Fruit fly (Drosophila melanogaster): ENCODE measurements around the gene CG32533.

CG32533 gene

DNA sequence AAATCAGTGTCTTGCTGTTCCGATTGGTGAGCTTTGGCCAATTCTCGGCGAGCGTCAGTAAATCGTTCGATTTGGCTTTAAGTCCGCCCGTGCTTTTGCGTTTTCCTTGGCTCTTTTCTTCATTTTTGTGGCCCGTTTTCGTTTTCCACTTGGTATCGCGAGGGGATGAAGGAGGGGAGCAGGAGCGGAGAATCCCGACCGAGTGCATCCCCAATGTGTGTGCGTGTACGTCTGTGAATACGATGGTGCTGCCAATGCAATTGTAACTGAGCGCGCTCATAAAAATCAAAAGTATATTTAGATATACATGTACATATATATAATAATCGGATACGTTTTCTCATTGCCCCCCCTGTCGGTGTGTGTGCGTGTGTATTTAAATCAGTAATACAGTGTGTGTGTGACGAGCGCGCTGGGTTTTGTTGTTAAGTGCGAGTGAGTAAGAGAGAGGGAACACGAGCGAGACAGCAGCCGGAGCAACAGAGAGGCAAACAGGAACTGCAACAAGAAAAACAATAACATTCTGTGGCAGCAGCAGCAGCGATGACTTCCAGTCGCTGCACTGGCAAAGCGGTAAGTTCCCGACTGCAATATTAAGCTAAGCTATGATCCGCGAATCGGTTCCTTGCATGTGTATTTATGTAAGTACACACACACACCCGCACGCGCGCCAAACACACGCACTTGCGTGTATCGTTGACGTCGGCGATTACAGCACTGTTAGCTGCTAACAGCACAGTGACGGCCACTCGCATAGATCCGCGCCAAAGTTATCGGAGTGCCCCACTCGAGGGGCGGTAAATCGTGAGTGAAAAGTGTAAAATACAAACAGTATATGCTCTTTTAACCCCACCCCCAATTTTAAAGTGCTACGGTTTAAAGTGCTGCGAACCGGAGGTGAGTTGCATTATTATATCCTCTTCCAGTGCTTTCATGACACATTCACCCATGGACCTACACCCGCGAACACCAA lies 16.7 kb upstream of the CG32533 start (continued):
- TF ChIP-seq CG6175 (GFP tag; IDR thresholded peaks at IDR 0.05) (no peak), CG4424 (GFP tag; optimal IDR thresholded peaks at IDR 0.05) (peak; percentile 18), CG12071 (GFP tag; optimal IDR thresholded peaks at IDR 0.05) (peak; percentile 78), CG14965 (GFP tag; optimal IDR thresholded peaks at IDR 0.05; ENCODE audit: borderline replicate concordance) (no peak), CG2889 (GFP tag; IDR thresholded peaks at IDR 0.05) (0 out of 3 replicates have a peak, but pooled peaks have one; percentile 23), Sox100B (GFP tag; optimal IDR thresholded peaks at IDR 0.05) (no peak), wdn (GFP tag; IDR thresholded peaks at IDR 0.05) (0 out of 2 replicates have a peak, but pooled peaks have one; percentile 47), CG8924 (tag; optimal IDR thresholded peaks at IDR 0.05) (peak; percentile 34), Doc2 (GFP tag; IDR thresholded peaks at IDR 0.05) (no peak), CG30431 (GFP tag; optimal IDR thresholded peaks at IDR 0.05) (peak; percentile 40), HmgD (GFP tag; optimal IDR thresholded peaks at IDR 0.05) (peak; percentile 15), Antp (GFP tag; optimal IDR thresholded peaks at IDR 0.05) (peak; percentile 73), ap (GFP tag; IDR thresholded peaks at IDR 0.05) (peak; percentile 56), CG11696 (GFP tag; IDR thresholded peaks at IDR 0.05) (peak; percentile 94), ara (GFP tag; IDR thresholded peaks at IDR 0.05) (no peak), CG7839 (tag; optimal IDR thresholded peaks at IDR 0.05) (peak; percentile 63), Adf1 (GFP tag; IDR thresholded peaks at IDR 0.05) (peak; percentile 29; the same call in 1 of the 2 replicates), ewg (GFP tag; optimal IDR thresholded peaks at IDR 0.05) (peak; percentile 64), prd (optimal IDR thresholded peaks at IDR 0.05) (no peak), prd (GFP tag; IDR thresholded peaks at IDR 0.05) (peak; percentile 60), onecut (GFP tag; IDR thresholded peaks at IDR 0.05) (0 out of 2 replicates have a peak, but pooled peaks have one; percentile 30), esg (GFP tag; conservative IDR thresholded peaks at IDR 0.05) (peak; percentile 63), chn (GFP tag; optimal IDR thresholded peaks at IDR 0.05) (peak; percentile 62), schlank (tag; optimal IDR thresholded peaks at IDR 0.05) (peak; percentile 54), CG32532 (GFP tag; IDR thresholded peaks at IDR 0.05) (peak; percentile 94), exex (tag; optimal IDR thresholded peaks at IDR 0.05) (no peak), NFAT (GFP tag; IDR thresholded peaks at IDR 0.05) (no peak), PHDP (tag; optimal IDR thresholded peaks at IDR 0.05) (peak; percentile 52), CG5180 (GFP tag; optimal IDR thresholded peaks at IDR 0.05) (peak; percentile 58), CG7556 (GFP tag; optimal IDR thresholded peaks at IDR 0.05) (peak; percentile 48), nau (GFP tag; optimal IDR thresholded peaks at IDR 0.05) (no peak), CG3847 (GFP tag; IDR thresholded peaks at IDR 0.05) (peak; percentile 51), bsh (GFP tag; optimal IDR thresholded peaks at IDR 0.05) (peak; percentile 1 to 48), CG14441 (GFP tag; IDR thresholded peaks at IDR 0.05) (peak; percentile 70), crol (GFP tag; IDR thresholded peaks at IDR 0.05) (peak; percentile 77), jigr1 (GFP tag; IDR thresholded peaks at IDR 0.05) (0 out of 3 replicates have a peak, but pooled peaks have one; percentile 23), ato (GFP tag; IDR thresholded peaks at IDR 0.05; ENCODE audit: partially characterized antibody) (no peak), lilli (GFP tag; optimal IDR thresholded peaks at IDR 0.05) (peak; percentile 70), CG4854 (GFP tag; optimal IDR thresholded peaks at IDR 0.05) (peak; percentile 8), luna (GFP tag; optimal IDR thresholded peaks at IDR 0.05) (no peak), Mrtf (GFP tag; IDR thresholded peaks at IDR 0.05) (peak; percentile 59), sima (GFP tag; optimal IDR thresholded peaks at IDR 0.05) (no peak), Hr51 (GFP tag; optimal IDR thresholded peaks at IDR 0.05) (peak; percentile 55 to 76), NC2α (GFP tag; optimal IDR thresholded peaks at IDR 0.05) (no peak), CG2712 (tag; optimal IDR thresholded peaks at IDR 0.05) (peak; percentile 44), ci (GFP tag; IDR thresholded peaks at IDR 0.05) (peak; percentile 65; the same call in 2 of the 3 replicates), disco-r (GFP tag; optimal IDR thresholded peaks at IDR 0.05) (peak; percentile 34), dmrt99B (tag; optimal IDR thresholded peaks at IDR 0.05) (peak; percentile 71), B-H1 (GFP tag; IDR thresholded peaks at IDR 0.05) (peak; percentile 23; the same call in 1 of the 3 replicates)
